Comparison of ENCODE assay signal across 5 worm cellular contexts in the genomic region with DNA sequence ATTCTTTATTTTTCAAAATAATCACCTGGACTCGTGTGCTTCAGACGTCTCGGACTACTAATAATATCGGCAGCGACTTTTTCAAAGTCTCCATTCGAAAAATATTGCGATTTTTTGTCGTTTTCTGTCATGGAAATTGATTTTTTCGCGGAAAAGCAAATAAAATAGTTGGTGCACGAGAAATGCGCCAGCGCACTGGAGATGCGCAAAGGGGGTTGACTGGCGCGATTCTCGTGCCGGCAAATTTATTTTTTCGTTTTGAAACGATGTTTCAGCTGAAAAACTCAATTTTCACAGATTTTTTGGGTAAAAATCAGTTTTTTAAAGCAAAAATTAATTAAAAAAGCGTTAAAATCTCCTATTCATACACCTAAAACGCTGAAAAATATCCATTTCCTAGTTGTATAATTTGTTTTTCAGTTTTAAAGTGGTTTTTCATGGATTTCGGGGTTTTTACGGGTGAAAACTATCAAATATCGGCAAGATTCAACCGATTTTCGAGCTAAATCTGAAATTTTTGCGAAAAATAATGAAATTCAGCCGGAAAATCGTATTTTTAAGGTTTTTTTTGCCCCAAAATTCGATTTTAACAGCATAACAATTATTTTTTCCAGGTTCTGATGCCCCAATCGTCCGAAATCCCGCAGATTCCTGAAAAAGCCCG.
TF ChIP-seq lines count a peak whose summit lies in the region.

A gene (minus strand): TSS at position 263 of the 664 bp plus-strand sequence.
A gene (plus strand): TSS at position 614 of the 664 bp plus-strand sequence.

TF ChIP-seq in whole organism, L1 larva, 84 proteins besides CTCF, POLR2A, EP300 and RAD21 (continued from another document and continues in another):
- TF ChIP-seq unc-86 (tag; optimal IDR thresholded peaks at IDR 0.05; lab: Kevin White, UChicago) (peak; percentile 67), Y116A8C.19 (tag; optimal IDR thresholded peaks at IDR 0.05; lab: Kevin White, UChicago; ENCODE audit: borderline replicate concordance) (no peak), F16B12.6 (tag; optimal IDR thresholded peaks at IDR 0.05; lab: Kevin White, UChicago) (peak; percentile 39), efl-3 (GFP tag; optimal IDR thresholded peaks at IDR 0.05; lab: Kevin White, UChicago) (no peak), C34B4.2 (tag; optimal IDR thresholded peaks at IDR 0.05; lab: Kevin White, UChicago) (no peak), ets-5 (GFP tag; IDR thresholded peaks at IDR 0.05; lab: Robert Waterston, UW) (no peak), ceh-82 (tag; optimal IDR thresholded peaks at IDR 0.05; lab: Kevin White, UChicago) (peak; percentile 75 to 90 (median 89)), ama-1 (optimal IDR thresholded peaks at IDR 0.05; lab: Kevin White, UChicago) (no peak), swsn-7 (tag; optimal IDR thresholded peaks at IDR 0.05; lab: Kevin White, UChicago) (peak; percentile 82), blmp-1 (tag; optimal IDR thresholded peaks at IDR 0.05; lab: Kevin White, UChicago) (peak; percentile 42), alr-1 (tag; optimal IDR thresholded peaks at IDR 0.05; lab: Kevin White, UChicago; ENCODE audit: borderline replicate concordance) (no peak), jun-1 (tag; optimal IDR thresholded peaks at IDR 0.05; lab: Kevin White, UChicago) (peak; percentile 75), nhr-90 (tag; optimal IDR thresholded peaks at IDR 0.05; lab: Kevin White, UChicago; ENCODE audit: poor library complexity) (peak; percentile 78), lin-14 (GFP tag; optimal IDR thresholded peaks at IDR 0.05; lab: Kevin White, UChicago) (no peak), ztf-11 (tag; optimal IDR thresholded peaks at IDR 0.05; lab: Kevin White, UChicago) (peak in 1 of 2 experiments; percentile 46), tlp-1 (tag; optimal IDR thresholded peaks at IDR 0.05; lab: Kevin White, UChicago) (no peak), elt-2 (tag; optimal IDR thresholded peaks at IDR 0.05; lab: Kevin White, UChicago) (peak; percentile 53), sox-4 (tag; optimal IDR thresholded peaks at IDR 0.05; lab: Kevin White, UChicago) (peak; percentile 56), xbp-1 (tag; optimal IDR thresholded peaks at IDR 0.05; lab: Kevin White, UChicago) (peak; percentile 75), rnt-1 (tag; optimal IDR thresholded peaks at IDR 0.05; lab: Kevin White, UChicago) (peak; percentile 90), pqm-1 (tag; optimal IDR thresholded peaks at IDR 0.05; lab: Kevin White, UChicago) (no peak), ceh-88 (GFP tag; IDR thresholded peaks at IDR 0.05; lab: Robert Waterston, UW) (no peak), unc-98 (GFP tag; IDR thresholded peaks at IDR 0.05; lab: Robert Waterston, UW) (peak; percentile 55; the same call in 1 of the 2 replicates), zag-1 (tag; optimal IDR thresholded peaks at IDR 0.05; lab: Kevin White, UChicago) (no peak)

TF ChIP-seq in whole organism, L2 larva, 48 proteins besides CTCF, POLR2A, EP300 and RAD21 (continued from another document and continues in another):
- TF ChIP-seq crh-2 (tag; optimal IDR thresholded peaks at IDR 0.05; lab: Kevin White, UChicago) = peak; percentile 66
- TF ChIP-seq ztf-4 (tag; optimal IDR thresholded peaks at IDR 0.05; lab: Kevin White, UChicago) = no peak
- TF ChIP-seq ZK546.5 (tag; optimal IDR thresholded peaks at IDR 0.05; lab: Kevin White, UChicago) = no peak
- TF ChIP-seq ceh-82 (tag; optimal IDR thresholded peaks at IDR 0.05; lab: Kevin White, UChicago) = peak; percentile 12
- TF ChIP-seq egl-27 (tag; optimal IDR thresholded peaks at IDR 0.05; lab: Kevin White, UChicago) = no peak
- TF ChIP-seq mab-5 (tag; optimal IDR thresholded peaks at IDR 0.05; lab: Kevin White, UChicago) = peak; percentile 45
- TF ChIP-seq nhr-77 (tag; optimal IDR thresholded peaks at IDR 0.05; lab: Kevin White, UChicago) = no peak
- TF ChIP-seq lsy-2 (tag; optimal IDR thresholded peaks at IDR 0.05; lab: Kevin White, UChicago) = peak; percentile 82
- TF ChIP-seq C34F6.9 (tag; optimal IDR thresholded peaks at IDR 0.05; lab: Kevin White, UChicago) = peak; percentile 73
- no peak for TF ChIP-seq aly-2 (tag; optimal IDR thresholded peaks at IDR 0.05; lab: Kevin White, UChicago)
- TF ChIP-seq nhr-129 (tag; optimal IDR thresholded peaks at IDR 0.05; lab: Kevin White, UChicago) = peak; percentile 27
- peak; percentile 33 for TF ChIP-seq snpc-4 (tag; optimal IDR thresholded peaks at IDR 0.05; lab: Kevin White, UChicago)
- TF ChIP-seq sma-9 (GFP tag; optimal IDR thresholded peaks at IDR 0.05; lab: Kevin White, UChicago) = peak; percentile 58
- TF ChIP-seq sma-9 (tag; optimal IDR thresholded peaks at IDR 0.05; lab: Kevin White, UChicago) = no peak
- TF ChIP-seq skn-1 (tag; optimal IDR thresholded peaks at IDR 0.05; lab: Kevin White, UChicago) = no peak
- no peak for TF ChIP-seq nhr-23 (tag; optimal IDR thresholded peaks at IDR 0.05; lab: Kevin White, UChicago)
- TF ChIP-seq ceh-16 (tag; optimal IDR thresholded peaks at IDR 0.05; lab: Kevin White, UChicago) = no peak
- TF ChIP-seq nhr-10 (tag; optimal IDR thresholded peaks at IDR 0.05; lab: Kevin White, UChicago) = peak; percentile 6
- no peak for TF ChIP-seq elt-1 (tag; optimal IDR thresholded peaks at IDR 0.05; lab: Kevin White, UChicago)
- peak; percentile 72 for TF ChIP-seq unc-55 (GFP tag; optimal IDR thresholded peaks at IDR 0.05; lab: Kevin White, UChicago)
- peak; percentile 83 for TF ChIP-seq gmeb-1 (tag; optimal IDR thresholded peaks at IDR 0.05; lab: Kevin White, UChicago)
- peak; percentile 7 for TF ChIP-seq sem-4 (tag; optimal IDR thresholded peaks at IDR 0.05; lab: Kevin White, UChicago)
- TF ChIP-seq nhr-237 (tag; optimal IDR thresholded peaks at IDR 0.05; lab: Kevin White, UChicago) = no peak
- TF ChIP-seq nhr-11 (tag; optimal IDR thresholded peaks at IDR 0.05; lab: Kevin White, UChicago) = no peak
- TF ChIP-seq ztf-11 (tag; optimal IDR thresholded peaks at IDR 0.05; lab: Kevin White, UChicago) = no peak
- peak; percentile 45 for TF ChIP-seq blmp-1 (tag; optimal IDR thresholded peaks at IDR 0.05; lab: Kevin White, UChicago; ENCODE audit: insufficient read depth)

TF ChIP-seq in whole organism, L3 larva, 47 proteins besides CTCF, POLR2A, EP300 and RAD21 (continued from another document and continues in another):
- peak; percentile 33 for TF ChIP-seq elt-2 (tag; optimal IDR thresholded peaks at IDR 0.05; lab: Kevin White, UChicago)
- TF ChIP-seq ceh-82 (tag; optimal IDR thresholded peaks at IDR 0.05; lab: Kevin White, UChicago) = no peak
- no peak for TF ChIP-seq sea-2 (GFP tag; optimal IDR thresholded peaks at IDR 0.05; lab: Kevin White, UChicago)
- no peak for TF ChIP-seq fkh-2 (tag; optimal IDR thresholded peaks at IDR 0.05; lab: Kevin White, UChicago)
- no peak for TF ChIP-seq ceh-16 (tag; optimal IDR thresholded peaks at IDR 0.05; lab: Kevin White, UChicago)
- no peak for TF ChIP-seq unc-39 (tag; optimal IDR thresholded peaks at IDR 0.05; lab: Kevin White, UChicago)
- TF ChIP-seq mml-1 (tag; optimal IDR thresholded peaks at IDR 0.05; lab: Kevin White, UChicago) = no peak
- no peak for TF ChIP-seq skn-1 (tag; optimal IDR thresholded peaks at IDR 0.05; lab: Kevin White, UChicago)
- TF ChIP-seq jun-1 (tag; optimal IDR thresholded peaks at IDR 0.05; lab: Kevin White, UChicago) = peak; percentile 10
- peak; percentile 54 for TF ChIP-seq ceh-28 (tag; optimal IDR thresholded peaks at IDR 0.05; lab: Kevin White, UChicago)
- no peak for TF ChIP-seq nhr-28 (tag; optimal IDR thresholded peaks at IDR 0.05; lab: Kevin White, UChicago)
- no peak for TF ChIP-seq mdl-1 (tag; optimal IDR thresholded peaks at IDR 0.05; lab: Kevin White, UChicago)
- peak; percentile 74 for TF ChIP-seq pha-4 (tag; optimal IDR thresholded peaks at IDR 0.05; lab: Kevin White, UChicago)
- peak; percentile 2 for TF ChIP-seq fkh-10 (GFP tag; optimal IDR thresholded peaks at IDR 0.05; lab: Kevin White, UChicago)
- no peak for TF ChIP-seq nhr-76 (tag; optimal IDR thresholded peaks at IDR 0.05; lab: Kevin White, UChicago)
- no peak for TF ChIP-seq pqm-1 (tag; optimal IDR thresholded peaks at IDR 0.05; lab: Kevin White, UChicago)
- TF ChIP-seq lsy-12 (tag; optimal IDR thresholded peaks at IDR 0.05; lab: Kevin White, UChicago) = no peak
- TF ChIP-seq elt-1 (tag; optimal IDR thresholded peaks at IDR 0.05; lab: Kevin White, UChicago) = no peak
- TF ChIP-seq nhr-12 (tag; optimal IDR thresholded peaks at IDR 0.05; lab: Kevin White, UChicago) = no peak
- TF ChIP-seq fos-1 (tag; optimal IDR thresholded peaks at IDR 0.05; lab: Kevin White, UChicago) = no peak
- no peak for TF ChIP-seq unc-62 (GFP tag; optimal IDR thresholded peaks at IDR 0.05; lab: Kevin White, UChicago)
- no peak for TF ChIP-seq nhr-67 (tag; optimal IDR thresholded peaks at IDR 0.05; lab: Kevin White, UChicago)
- TF ChIP-seq lin-39 (tag; optimal IDR thresholded peaks at IDR 0.05; lab: Kevin White, UChicago) = peak; percentile 49
- no peak for TF ChIP-seq ztf-11 (tag; optimal IDR thresholded peaks at IDR 0.05; lab: Kevin White, UChicago)
- TF ChIP-seq nhr-77 (tag; optimal IDR thresholded peaks at IDR 0.05; lab: Kevin White, UChicago) = no peak
- TF ChIP-seq nhr-25 (tag; optimal IDR thresholded peaks at IDR 0.05; lab: Kevin White, UChicago) = peak; percentile 54
- TF ChIP-seq egl-27 (tag; optimal IDR thresholded peaks at IDR 0.05; lab: Kevin White, UChicago) = no peak
- TF ChIP-seq ceh-9 (tag; optimal IDR thresholded peaks at IDR 0.05; lab: Kevin White, UChicago) = no peak

TF ChIP-seq in whole organism, L4 larva, 104 proteins besides CTCF, POLR2A, EP300 and RAD21 (continued from another document and continues in another):
- TF ChIP-seq Y48G9A.11 (GFP tag; IDR thresholded peaks at IDR 0.05; lab: Robert Waterston, UW) = peak; percentile 57; the same call in 1 of the 2 replicates
- TF ChIP-seq duxl-1 (tag; optimal IDR thresholded peaks at IDR 0.05; lab: Kevin White, UChicago; ENCODE audit: poor library complexity) = peak; percentile 80
- no peak for TF ChIP-seq mdt-29 (GFP tag; IDR thresholded peaks at IDR 0.05; lab: Robert Waterston, UW)
- peak in 1 of 2 experiments; percentile 71 for TF ChIP-seq lsy-2 (tag; optimal IDR thresholded peaks at IDR 0.05; lab: Kevin White, UChicago)
- TF ChIP-seq nhr-11 (tag; optimal IDR thresholded peaks at IDR 0.05; lab: Kevin White, UChicago) = peak; percentile 43
- TF ChIP-seq spr-1 (tag; optimal IDR thresholded peaks at IDR 0.05; lab: Kevin White, UChicago) = peak; percentile 12
- 0 out of 2 replicates have a peak, but pooled peaks have one; percentile 36 for TF ChIP-seq lin-29 (GFP tag; IDR thresholded peaks at IDR 0.05; lab: Robert Waterston, UW)
- peak; percentile 84 for TF ChIP-seq mes-2 (tag; optimal IDR thresholded peaks at IDR 0.05; lab: Kevin White, UChicago; ENCODE audit: poor library complexity, severe bottlenecking)
- TF ChIP-seq F37D6.2 (tag; optimal IDR thresholded peaks at IDR 0.05; lab: Kevin White, UChicago) = peak; percentile 36
- peak; percentile 72 for TF ChIP-seq lin-13 (GFP tag; optimal IDR thresholded peaks at IDR 0.05; lab: Kevin White, UChicago)
- no peak for TF ChIP-seq egl-43 (GFP tag; IDR thresholded peaks at IDR 0.05; lab: Robert Waterston, UW)
- TF ChIP-seq nhr-237 (tag; optimal IDR thresholded peaks at IDR 0.05; lab: Kevin White, UChicago) = no peak
- no peak for TF ChIP-seq lin-1 (GFP tag; IDR thresholded peaks at IDR 0.05; lab: Robert Waterston, UW)
- TF ChIP-seq hmg-1.1 (GFP tag; IDR thresholded peaks at IDR 0.05; lab: Robert Waterston, UW) = peak; percentile 46; the same call in 1 of the 2 replicates
- TF ChIP-seq D1046.2 (GFP tag; IDR thresholded peaks at IDR 0.05; lab: Robert Waterston, UW) = 0 out of 2 replicates have a peak, but pooled peaks have one; percentile 9
- TF ChIP-seq hif-1 (tag; optimal IDR thresholded peaks at IDR 0.05; lab: Kevin White, UChicago) = peak in 1 of 2 experiments; percentile 27
- peak; percentile 53 for TF ChIP-seq hlh-11 (tag; optimal IDR thresholded peaks at IDR 0.05; lab: Kevin White, UChicago)
- TF ChIP-seq vab-7 (GFP tag; IDR thresholded peaks at IDR 0.05; lab: Robert Waterston, UW) = no peak
- no peak for TF ChIP-seq ceh-28 (tag; optimal IDR thresholded peaks at IDR 0.05; lab: Kevin White, UChicago)
- no peak for TF ChIP-seq unc-130 (GFP tag; optimal IDR thresholded peaks at IDR 0.05; lab: Kevin White, UChicago)
- peak; percentile 77 for TF ChIP-seq mep-1 (tag; optimal IDR thresholded peaks at IDR 0.05; lab: Kevin White, UChicago)
- peak; percentile 68 for TF ChIP-seq aha-1 (tag; lab: Kevin White, UChicago)
- peak; percentile 2 for TF ChIP-seq F10B5.3 (tag; optimal IDR thresholded peaks at IDR 0.05; lab: Kevin White, UChicago)
- TF ChIP-seq dpl-1 (GFP tag; optimal IDR thresholded peaks at IDR 0.05; lab: Kevin White, UChicago) = peak; percentile 75
- TF ChIP-seq pha-4 (GFP tag; IDR thresholded peaks at IDR 0.05; lab: Robert Waterston, UW) = peak; percentile 38; the same call in 1 of the 2 replicates
- no peak for TF ChIP-seq pha-4 (tag; optimal IDR thresholded peaks at IDR 0.05; lab: Kevin White, UChicago)
- TF ChIP-seq lin-38 (GFP tag; IDR thresholded peaks at IDR 0.05; lab: Robert Waterston, UW) = peak; percentile 84

TF ChIP-seq in whole organism, young adult, 124 proteins besides CTCF, POLR2A, EP300 and RAD21 (continued from another document and continues in another):
- TF ChIP-seq hmg-1.2 (GFP tag; IDR thresholded peaks at IDR 0.05; lab: Robert Waterston, UW) (peak; percentile 43; the same call in 1 of the 2 replicates), mxl-1 (tag; optimal IDR thresholded peaks at IDR 0.05; lab: Kevin White, UChicago) (no peak), unc-130 (GFP tag; optimal IDR thresholded peaks at IDR 0.05; lab: Kevin White, UChicago) (no peak), ekl-4 (GFP tag; IDR thresholded peaks at IDR 0.05; lab: Robert Waterston, UW) (no peak; the same call in 1 of the 2 replicates), F10E7.11 (tag; optimal IDR thresholded peaks at IDR 0.05; lab: Kevin White, UChicago) (no peak), sdz-38 (tag; optimal IDR thresholded peaks at IDR 0.05; lab: Kevin White, UChicago) (no peak), ceh-91 (GFP tag; IDR thresholded peaks at IDR 0.05; lab: Robert Waterston, UW) (no peak), lin-26 (GFP tag; IDR thresholded peaks at IDR 0.05; lab: Robert Waterston, UW) (no peak), dox-1 (GFP tag; IDR thresholded peaks at IDR 0.05; lab: Robert Waterston, UW) (peak; percentile 85), tlf-1 (GFP tag; optimal IDR thresholded peaks at IDR 0.05; lab: Kevin White, UChicago) (peak; percentile 32), Y95B8A.8 (GFP tag; IDR thresholded peaks at IDR 0.05; lab: Robert Waterston, UW) (peak; percentile 59; the same call in 1 of the 2 replicates), nfya-1 (tag; optimal IDR thresholded peaks at IDR 0.05; lab: Kevin White, UChicago; ENCODE audit: borderline replicate concordance, insufficient read depth) (no peak), F22D6.2 (tag; optimal IDR thresholded peaks at IDR 0.05; lab: Kevin White, UChicago) (no peak), rec-8 (tag; optimal IDR thresholded peaks at IDR 0.05; lab: Kevin White, UChicago) (no peak), unc-62 (GFP tag; optimal IDR thresholded peaks at IDR 0.05; lab: Kevin White, UChicago) (no peak), attf-5 (GFP tag; optimal IDR thresholded peaks at IDR 0.05; lab: Kevin White, UChicago) (peak; percentile 74), Y53F4B.3 (GFP tag; IDR thresholded peaks at IDR 0.05; lab: Robert Waterston, UW) (no peak), zfh-2 (GFP tag; conservative IDR thresholded peaks at IDR 0.05; lab: Robert Waterston, UW) (0 out of 2 replicates have a peak, but pooled peaks have one; percentile 34), F39B2.1 (GFP tag; IDR thresholded peaks at IDR 0.05; lab: Robert Waterston, UW) (no peak), F57C9.4 (tag; optimal IDR thresholded peaks at IDR 0.05; lab: Kevin White, UChicago) (no peak), T07F8.4 (tag; optimal IDR thresholded peaks at IDR 0.05; lab: Kevin White, UChicago) (no peak), ceh-27 (GFP tag; optimal IDR thresholded peaks at IDR 0.05; lab: Kevin White, UChicago) (peak; percentile 25), nhr-120 (GFP tag; IDR thresholded peaks at IDR 0.05; lab: Robert Waterston, UW) (no peak), egl-44 (GFP tag; IDR thresholded peaks at IDR 0.05; lab: Robert Waterston, UW) (no peak), ztf-28 (GFP tag; IDR thresholded peaks at IDR 0.05; lab: Robert Waterston, UW) (no peak), hlh-12 (tag; optimal IDR thresholded peaks at IDR 0.05; lab: Kevin White, UChicago) (no peak), F23B12.7 (tag; optimal IDR thresholded peaks at IDR 0.05; lab: Kevin White, UChicago; ENCODE audit: insufficient read depth) (peak; percentile 20), rpc-1 (optimal IDR thresholded peaks at IDR 0.05; lab: Kevin White, UChicago) (no peak), rpc-1 (tag; optimal IDR thresholded peaks at IDR 0.05; lab: Kevin White, UChicago) (no peak), atf-7 (tag; optimal IDR thresholded peaks at IDR 0.05; lab: Kevin White, UChicago) (no peak), lsy-27 (tag; optimal IDR thresholded peaks at IDR 0.05; lab: Kevin White, UChicago; ENCODE audit: borderline replicate concordance, insufficient read depth) (no peak), ztf-25 (GFP tag; IDR thresholded peaks at IDR 0.05; lab: Robert Waterston, UW) (no peak)
